Fruit fly (Drosophila melanogaster) Kc167 (cell line): ENCODE measurements around the gene CG32040.

Experiments
- Myc ChIP-seq: fragments of >200 bp; optimal IDR thresholded peaks from 2 replicates; lab custom pipeline; 2017; ENCODE audit warnings: missing external identifiers
- insv ChIP-seq: fragments of >200 bp; optimal IDR thresholded peaks from 3 replicates; lab custom pipeline; 2018; ENCODE audit warnings: missing external identifiers
- psq ChIP-seq: fragments of >200 bp; optimal IDR thresholded peaks from 2 replicates; lab custom pipeline; 2017; ENCODE audit warnings: missing external identifiers
- ttk ChIP-seq: sonication (Bioruptor generic); optimal IDR thresholded peaks from 2 replicates; lab custom pipeline; 2017; ENCODE audit warnings: missing external identifiers

DNA sequence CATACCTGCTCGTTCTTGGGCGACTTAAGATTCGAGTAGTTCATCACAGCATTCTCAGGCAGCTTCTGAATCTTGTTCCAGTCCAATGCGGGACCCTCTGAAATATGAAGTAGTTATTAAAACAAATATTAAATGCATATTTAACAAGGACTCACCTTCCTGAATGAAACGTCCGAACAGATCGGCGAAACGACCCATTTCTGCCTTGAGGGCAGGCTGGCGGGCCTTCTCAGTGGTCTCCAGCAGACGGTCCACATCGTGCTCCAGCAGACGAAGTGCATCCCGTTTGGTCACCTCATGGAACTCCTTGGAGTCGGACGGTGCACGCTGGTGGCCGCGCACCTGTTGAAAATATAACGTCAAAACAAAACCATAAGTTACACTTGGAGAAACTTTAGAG is at the start of gene CG32040:
- TF ChIP-seq insv (lab: Kevin White, UChicago) = no peak
- no peak for TF ChIP-seq psq (lab: Kevin White, UChicago)
- TF ChIP-seq ttk = no peak
- no peak for TF ChIP-seq Myc (lab: Kevin White, UChicago)
